Fruit fly (Drosophila melanogaster) whole organism, embryonic: Measurements from ENCODE around the gene CG17612.

Experiments used
- CG10979 ChIP-seq: fragments of 200-800 bp; sonication (Bioruptor generic); optimal IDR thresholded peaks from 2 replicates; lab custom pipeline; 2018; ENCODE audit warnings: missing biosample characterization, mild to moderate bottlenecking, missing genetic modification characterization, moderate library complexity
- CG12942 ChIP-seq: fragments of 200-800 bp; sonication (Bioruptor generic); optimal IDR thresholded peaks from 3 replicates; lab custom pipeline; 2016; ENCODE audit warnings: missing biosample characterization, missing genetic modification characterization
- CG13894 ChIP-seq: fragments of 200-800 bp; sonication (Bioruptor generic); optimal IDR thresholded peaks from 3 replicates; lab custom pipeline; 2018; ENCODE audit warnings: missing biosample characterization, mild to moderate bottlenecking, missing genetic modification characterization, moderate library complexity
- CG14667 ChIP-seq: fragments of 200-800 bp; sonication (Bioruptor generic); IDR thresholded peaks from 2 replicates; pipeline ENCODE4 v1.3.6; 2022; ENCODE audit warnings: missing biosample characterization, missing genetic modification characterization
- CG14965 ChIP-seq: fragments of 200-800 bp; sonication (Bioruptor generic); optimal IDR thresholded peaks from 2 replicates; lab custom pipeline; 2016; ENCODE audit warnings: missing biosample characterization, missing genetic modification characterization, borderline replicate concordance
- CG17912 ChIP-seq: fragments of 200-800 bp; sonication (Bioruptor generic); optimal IDR thresholded peaks from 2 replicates; lab custom pipeline; 2018; ENCODE audit warnings: missing biosample characterization, mild to moderate bottlenecking, missing genetic modification characterization
- CG2712 ChIP-seq: fragments of 200-800 bp; optimal IDR thresholded peaks from 3 replicates; lab custom pipeline; 2019; ENCODE audit warnings: missing biosample characterization, mild to moderate bottlenecking, missing genetic modification characterization, moderate library complexity
- CG31441 ChIP-seq: fragments of 200-800 bp; sonication (Bioruptor generic); IDR thresholded peaks from 2 replicates; pipeline ENCODE4 v1.3.6; 2022; ENCODE audit warnings: missing biosample characterization, missing genetic modification characterization
- CG3163 ChIP-seq: fragments of 200-800 bp; sonication (Bioruptor generic); optimal IDR thresholded peaks from 3 replicates; lab custom pipeline; 2016; ENCODE audit warnings: missing biosample characterization, missing genetic modification characterization
- CG34376 ChIP-seq: fragments of 200-800 bp; sonication (Bioruptor generic); optimal IDR thresholded peaks from 2 replicates; lab custom pipeline; 2018; ENCODE audit warnings: missing biosample characterization, mild to moderate bottlenecking, missing genetic modification characterization
- CG6683 ChIP-seq: fragments of 200-800 bp; sonication (Bioruptor generic); optimal IDR thresholded peaks from 2 replicates; lab custom pipeline; 2017; ENCODE audit warnings: missing biosample characterization, mild to moderate bottlenecking, missing genetic modification characterization, missing genetic modification reagents
- CG7357 ChIP-seq: fragments of 200-800 bp; sonication (Bioruptor generic); IDR thresholded peaks from 3 replicates; pipeline ENCODE4 v1.3.6; 2022; ENCODE audit warnings: missing biosample characterization, missing genetic modification characterization
- CG7987 ChIP-seq: fragments of 200-800 bp; sonication (Bioruptor generic); optimal IDR thresholded peaks from 2 replicates; lab custom pipeline; 2018; ENCODE audit warnings: missing biosample characterization, mild to moderate bottlenecking, missing genetic modification characterization, moderate library complexity
- CG8281 ChIP-seq: fragments of 200-800 bp; sonication (Bioruptor generic); optimal IDR thresholded peaks from 2 replicates; lab custom pipeline; 2018; ENCODE audit warnings: missing biosample characterization, mild to moderate bottlenecking, missing genetic modification characterization, moderate library complexity
- CG8359 ChIP-seq: fragments of 200-800 bp; sonication (Bioruptor generic); optimal IDR thresholded peaks from 2 replicates; lab custom pipeline; 2017; ENCODE audit warnings: missing biosample characterization, mild to moderate bottlenecking, missing genetic modification characterization, borderline replicate concordance
- CoRest ChIP-seq: fragments of 200-800 bp; sonication (Bioruptor generic); optimal IDR thresholded peaks from 3 replicates; lab custom pipeline; 2018; ENCODE audit warnings: missing biosample characterization, mild to moderate bottlenecking, missing genetic modification characterization, moderate library complexity
- D19A ChIP-seq: fragments of 200-800 bp; optimal IDR thresholded peaks from 3 replicates; lab custom pipeline; 2019; ENCODE audit warnings: missing biosample characterization, mild to moderate bottlenecking, missing genetic modification characterization, moderate library complexity
- D19B ChIP-seq: fragments of 200-800 bp; sonication (Bioruptor generic); optimal IDR thresholded peaks from 2 replicates; lab custom pipeline; 2017; ENCODE audit warnings: missing biosample characterization, mild to moderate bottlenecking, missing genetic modification characterization
- Drgx ChIP-seq: fragments of 200-800 bp; sonication (Bioruptor generic); IDR thresholded peaks from 2 replicates; pipeline ENCODE4 v1.3.6; 2022; ENCODE audit warnings: missing biosample characterization, missing genetic modification characterization
- Ets97D ChIP-seq: fragments of 200-800 bp; sonication (Bioruptor generic); optimal IDR thresholded peaks from 3 replicates; lab custom pipeline; 2016; ENCODE audit warnings: missing biosample characterization, missing genetic modification characterization
- Fer3 ChIP-seq: fragments of 200-800 bp; sonication (Bioruptor generic); optimal IDR thresholded peaks from 2 replicates; lab custom pipeline; 2018; ENCODE audit warnings: missing biosample characterization, mild to moderate bottlenecking, missing genetic modification characterization, moderate library complexity
- GATAe ChIP-seq: fragments of 200-800 bp; sonication (Bioruptor generic); conservative IDR thresholded peaks from 2 replicates; pipeline ENCODE4 v1.3.6; 2022; ENCODE audit warnings: missing biosample characterization, missing genetic modification characterization
- Gsc ChIP-seq: fragments of 200-800 bp; sonication (Bioruptor generic); IDR thresholded peaks from 2 replicates; pipeline ENCODE4 v1.3.6; 2022; ENCODE audit warnings: missing biosample characterization, missing genetic modification characterization
- Kr ChIP-seq: fragments of 200-800 bp; sonication (Bioruptor generic); optimal IDR thresholded peaks from 2 replicates; lab custom pipeline; 2017; ENCODE audit warnings: missing biosample characterization, mild to moderate bottlenecking, missing genetic modification characterization
- Pdp1 ChIP-seq, 2 experiments: fragments of 200-800 bp; sonication (Bioruptor generic); optimal IDR thresholded peaks; 3 replicates each; lab custom pipeline; 2016; ENCODE audit warnings: missing biosample characterization in 2 of 2, missing genetic modification characterization in 2 of 2, mild to moderate bottlenecking in 1 of 2, moderate library complexity in 1 of 2
- Ptx1 ChIP-seq: fragments of 200-800 bp; sonication (Bioruptor generic); IDR thresholded peaks from 2 replicates; pipeline ENCODE4 v1.3.6; 2022; ENCODE audit warnings: missing biosample characterization, missing genetic modification characterization
- Ravus ChIP-seq: fragments of 200-800 bp; sonication (Bioruptor generic); IDR thresholded peaks from 2 replicates; pipeline ENCODE4 v1.3.6; 2022; ENCODE audit warnings: missing biosample characterization, missing genetic modification characterization
- Sox100B ChIP-seq: fragments of 200-800 bp; sonication (Bioruptor generic); optimal IDR thresholded peaks from 3 replicates; lab custom pipeline; 2018; ENCODE audit warnings: missing biosample characterization, mild to moderate bottlenecking, missing genetic modification characterization
- Sox102F ChIP-seq: fragments of 200-800 bp; sonication (Bioruptor generic); optimal IDR thresholded peaks from 2 replicates; lab custom pipeline; 2018; ENCODE audit warnings: missing biosample characterization, mild to moderate bottlenecking, missing genetic modification characterization, moderate library complexity
- Sry-δ ChIP-seq: fragments of 200-800 bp; sonication (Bioruptor generic); optimal IDR thresholded peaks from 2 replicates; lab custom pipeline; 2016; ENCODE audit warnings: missing biosample characterization, missing genetic modification characterization
- Stat92E ChIP-seq, 3 experiments: fragments of >200 bp in 2 of 3; fragments of 200-800 bp in 1 of 3; sonication (Bioruptor generic) in 1 of 3; optimal IDR thresholded peaks; 2 replicates each; lab custom pipeline; 2017 to 2019; ENCODE audit warnings: missing biosample characterization in 3 of 3, missing genetic modification characterization in 3 of 3, mild to moderate bottlenecking in 1 of 3, moderate library complexity in 1 of 3
- al ChIP-seq: fragments of 200-800 bp; sonication (Bioruptor generic); IDR thresholded peaks from 2 replicates; pipeline ENCODE4 v1.3.6; 2022; ENCODE audit warnings: missing biosample characterization, missing genetic modification characterization
- ash1 ChIP-seq: fragments of 200-800 bp; sonication (Bioruptor generic); optimal IDR thresholded peaks from 2 replicates; lab custom pipeline; 2018; ENCODE audit warnings: missing biosample characterization, mild to moderate bottlenecking, missing genetic modification characterization
- az2 ChIP-seq: fragments of 200-800 bp; sonication (Bioruptor generic); optimal IDR thresholded peaks from 3 replicates; lab custom pipeline; 2016; ENCODE audit warnings: missing biosample characterization, missing genetic modification characterization
- chif ChIP-seq, 2 experiments: fragments of 200-800 bp; sonication (Bioruptor generic); optimal IDR thresholded peaks; 3 replicates each; lab custom pipeline; 2016; ENCODE audit warnings: missing biosample characterization in 2 of 2, missing genetic modification characterization in 2 of 2
- crc ChIP-seq: fragments of 200-800 bp; sonication (Bioruptor generic); optimal IDR thresholded peaks from 2 replicates; lab custom pipeline; 2016; ENCODE audit warnings: missing biosample characterization, missing genetic modification characterization
- en ChIP-seq: fragments of 200-800 bp; sonication (Bioruptor generic); optimal IDR thresholded peaks from 2 replicates; lab custom pipeline; 2016; ENCODE audit warnings: missing biosample characterization, missing genetic modification characterization
- fru ChIP-seq: fragments of >200 bp; optimal IDR thresholded peaks from 2 replicates; lab custom pipeline; 2017
- hkb ChIP-seq, 2 experiments: fragments of 200-800 bp in 1 of 2; fragments of >200 bp in 1 of 2; sonication (Bioruptor generic) in 1 of 2; IDR thresholded peaks in 1 of 2; optimal IDR thresholded peaks in 1 of 2; 2 replicates each; pipeline versions ENCODE4 v1.3.6 to Lab custom; 2017 to 2022; ENCODE audit warnings: missing biosample characterization in 1 of 2, missing genetic modification characterization in 1 of 2
- pfk ChIP-seq: fragments of 200-800 bp; sonication (Bioruptor generic); optimal IDR thresholded peaks from 2 replicates; lab custom pipeline; 2018; ENCODE audit warnings: missing biosample characterization, mild to moderate bottlenecking, missing genetic modification characterization, moderate library complexity
- pho ChIP-seq: fragments of 200-800 bp; sonication (Bioruptor generic); optimal IDR thresholded peaks from 2 replicates; lab custom pipeline; 2016; ENCODE audit warnings: missing biosample characterization, missing genetic modification characterization
- prd ChIP-seq, 3 experiments: fragments of >200 bp in 2 of 3; fragments of 200-800 bp in 1 of 3; sonication (Bioruptor generic) in 1 of 3; optimal IDR thresholded peaks in 2 of 3; IDR thresholded peaks in 1 of 3; 2 replicates in 2 of 3; 3 replicates in 1 of 3; pipeline versions ENCODE4 v1.3.6 to Lab custom; 2017 to 2022; ENCODE audit warnings: missing biosample characterization in 1 of 3, missing genetic modification characterization in 1 of 3
- sc ChIP-seq, 3 experiments: fragments of >200 bp in 2 of 3; fragments of 200-800 bp in 1 of 3; sonication (Bioruptor generic) in 1 of 3; optimal IDR thresholded peaks; 2 replicates in 2 of 3; 3 replicates in 1 of 3; lab custom pipeline; 2017; ENCODE audit warnings: mild to moderate bottlenecking in 1 of 3, missing biosample characterization in 1 of 3, missing genetic modification characterization in 1 of 3, missing genetic modification reagents in 1 of 3
- sob ChIP-seq: fragments of 200-800 bp; sonication (Bioruptor generic); IDR thresholded peaks from 2 replicates; pipeline ENCODE4 v1.3.6; 2022; ENCODE audit warnings: missing biosample characterization, missing genetic modification characterization
- tgo ChIP-seq: fragments of 200-800 bp; sonication (Bioruptor generic); IDR thresholded peaks from 3 replicates; pipeline ENCODE4 v1.3.6; 2022; ENCODE audit warnings: missing biosample characterization, missing genetic modification characterization
- wdn ChIP-seq: fragments of 200-800 bp; sonication (Bioruptor generic); IDR thresholded peaks from 2 replicates; pipeline ENCODE4 v1.3.6; 2022; ENCODE audit warnings: missing biosample characterization, missing genetic modification characterization
- yki ChIP-seq: fragments of >200 bp; optimal IDR thresholded peaks from 3 replicates; lab custom pipeline; 2018
- zfh2 ChIP-seq: fragments of 200-800 bp; sonication (Bioruptor generic); optimal IDR thresholded peaks from 2 replicates; lab custom pipeline; 2016; ENCODE audit warnings: missing biosample characterization, missing genetic modification characterization

CG17612 gene

dm6 chr2L:4350683-4351324 is 31.7 kb downstream of the CG17612 start (continued):
- no peak for TF ChIP-seq Gsc
- no peak for TF ChIP-seq fru
- no peak for TF ChIP-seq CG8281 (tag; lab: Kevin White, UChicago)
- TF ChIP-seq az2 (GFP tag; lab: Kevin White, UChicago) = peak; percentile 54
- peak; percentile 0 for TF ChIP-seq Fer3
- TF ChIP-seq Ravus (GFP tag; lab: Robert Waterston, UW) = no peak
- TF ChIP-seq CG6683 (GFP tag; lab: Kevin White, UChicago) = no peak
- peak; percentile 52; the same call in 1 of the 3 replicates for TF ChIP-seq tgo (GFP tag; lab: Robert Waterston, UW)
- TF ChIP-seq CG3163 (GFP tag; lab: Kevin White, UChicago) = peak; percentile 6
- no peak for TF ChIP-seq crc
- no peak for TF ChIP-seq GATAe (GFP tag; lab: Robert Waterston, UW)
- TF ChIP-seq zfh2 (GFP tag; lab: Kevin White, UChicago) = no peak
- peak; percentile 52 for TF ChIP-seq en (GFP tag; lab: Kevin White, UChicago)
- TF ChIP-seq Ets97D (GFP tag; lab: Kevin White, UChicago) = peak; percentile 4
- no peak for TF ChIP-seq hkb (optimal IDR thresholded peaks at IDR 0.05; lab: Kevin White, UChicago)
- TF ChIP-seq hkb (GFP tag; IDR thresholded peaks at IDR 0.05; lab: Robert Waterston, UW) = peak; percentile 64
- TF ChIP-seq CoRest (tag; lab: Kevin White, UChicago) = peak; percentile 63
- peak; percentile 77 for TF ChIP-seq D19A (tag; lab: Kevin White, UChicago)
- no peak for TF ChIP-seq yki (lab: Kevin White, UChicago)
- TF ChIP-seq Sox100B (GFP tag; lab: Kevin White, UChicago) = peak; percentile 28
- peak; percentile 13 for TF ChIP-seq Sox102F (GFP tag; lab: Kevin White, UChicago)
- peak; percentile 54 for TF ChIP-seq CG14667
- peak; percentile 44; the same call in 1 of the 2 replicates for TF ChIP-seq Ptx1 (GFP tag; lab: Robert Waterston, UW)
- no peak for TF ChIP-seq CG34376 (GFP tag; lab: Kevin White, UChicago)
- TF ChIP-seq CG7357 (GFP tag; lab: Robert Waterston, UW) = no peak
- peak; percentile 7 for TF ChIP-seq CG8359 (GFP tag; lab: Kevin White, UChicago)
- TF ChIP-seq Drgx (GFP tag; lab: Robert Waterston, UW) = no peak
- no peak for TF ChIP-seq prd (optimal IDR thresholded peaks at IDR 0.05; lab: Kevin White, UChicago)
- TF ChIP-seq prd (GFP tag; IDR thresholded peaks at IDR 0.05; lab: Robert Waterston, UW) = peak; percentile 79
- peak; percentile 36 to 66 for TF ChIP-seq Pdp1 (GFP tag; optimal IDR thresholded peaks at IDR 0.05; lab: Kevin White, UChicago)
- no peak for TF ChIP-seq sob
- peak; percentile 15 for TF ChIP-seq CG12942 (GFP tag; lab: Kevin White, UChicago)
- peak; percentile 52 to 90 for TF ChIP-seq chif (GFP tag; optimal IDR thresholded peaks at IDR 0.05; lab: Kevin White, UChicago)
- TF ChIP-seq CG31441 (GFP tag; lab: Robert Waterston, UW) = peak; percentile 89
- peak; percentile 42 for TF ChIP-seq CG14965 (GFP tag; lab: Kevin White, UChicago)
- TF ChIP-seq CG10979 = peak; percentile 91
- TF ChIP-seq CG7987 = no peak
- no peak for TF ChIP-seq sc (optimal IDR thresholded peaks at IDR 0.05; lab: Kevin White, UChicago)
- TF ChIP-seq sc (GFP tag; optimal IDR thresholded peaks at IDR 0.05; lab: Kevin White, UChicago) = peak; percentile 25
- TF ChIP-seq CG17912 (GFP tag; lab: Kevin White, UChicago) = no peak
- TF ChIP-seq pfk (GFP tag; lab: Kevin White, UChicago) = no peak
- peak; percentile 21; the same call in 1 of the 2 replicates for TF ChIP-seq wdn (GFP tag; lab: Robert Waterston, UW)
- TF ChIP-seq Kr (GFP tag; lab: Kevin White, UChicago) = peak; percentile 49
- TF ChIP-seq Stat92E (GFP tag; optimal IDR thresholded peaks at IDR 0.05; lab: Kevin White, UChicago) = peak in 1 of 3 experiments; percentile 14
- TF ChIP-seq CG2712 (tag; lab: Kevin White, UChicago) = peak; percentile 93
- peak; percentile 10 for TF ChIP-seq Sry-δ
- TF ChIP-seq al = no peak
- TF ChIP-seq pho (GFP tag; lab: Kevin White, UChicago) = no peak
- TF ChIP-seq ash1 (GFP tag; lab: Kevin White, UChicago) = no peak
- TF ChIP-seq CG13894 (tag; lab: Kevin White, UChicago) = no peak
- no peak for TF ChIP-seq D19B (GFP tag; lab: Kevin White, UChicago)
